Worm (Caenorhabditis elegans): ENCODE results near the gene C33C12.12.
A peak's percentile ranks its signal among the peaks of the same experiment; 100 is the strongest.

Gene C33C12.12

DNA sequence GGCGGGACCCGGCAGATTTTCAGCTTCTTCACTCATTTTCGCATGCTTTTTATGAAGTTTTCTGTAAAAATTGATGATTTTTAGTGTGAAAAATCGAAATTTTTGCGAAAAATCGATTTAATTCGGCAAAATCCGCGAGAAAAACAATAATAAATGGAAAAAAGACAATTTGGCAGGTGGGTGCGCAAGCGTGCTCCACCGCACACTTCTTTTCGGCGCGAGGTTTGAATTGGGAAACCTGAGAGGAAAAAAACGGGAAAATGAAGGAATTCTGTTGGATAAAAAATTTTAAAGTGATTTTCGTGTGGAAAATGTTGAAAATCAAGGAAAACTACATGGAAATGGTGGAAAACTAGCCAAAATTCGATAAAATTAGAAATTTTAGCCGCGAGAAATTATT lies 34.1 kb upstream of the C33C12.12 start, which contains the start of gene Y59C2A.2 (continued):
- TF ChIP-seq snpc-1.2 (GFP tag; IDR thresholded peaks at IDR 0.05) (no peak), duxl-1 (tag; optimal IDR thresholded peaks at IDR 0.05; ENCODE audit: poor library complexity) (no peak), pqm-1 (tag; optimal IDR thresholded peaks at IDR 0.05) (no peak), daf-19 (GFP tag; conservative IDR thresholded peaks at IDR 0.05) (no peak), ceh-62 (tag; optimal IDR thresholded peaks at IDR 0.05) (no peak), nhr-76 (tag; optimal IDR thresholded peaks at IDR 0.05) (no peak), dmd-8 (GFP tag; IDR thresholded peaks at IDR 0.05) (no peak), lin-38 (GFP tag; IDR thresholded peaks at IDR 0.05) (peak; percentile 92), daf-12 (tag; optimal IDR thresholded peaks at IDR 0.05) (no peak), lin-13 (GFP tag; optimal IDR thresholded peaks at IDR 0.05) (peak; percentile 11), mdt-29 (GFP tag; IDR thresholded peaks at IDR 0.05) (no peak), F44E2.7 (GFP tag; IDR thresholded peaks at IDR 0.05) (no peak), egl-43 (GFP tag; IDR thresholded peaks at IDR 0.05) (no peak), T26A8.4 (GFP tag; IDR thresholded peaks at IDR 0.05) (no peak), ama-1 (optimal IDR thresholded peaks at IDR 0.05) (no peak), snpc-4 (tag; optimal IDR thresholded peaks at IDR 0.05) (no peak), aha-1 (tag) (peak; percentile 49), lim-7 (GFP tag; IDR thresholded peaks at IDR 0.05) (no peak), dmd-6 (GFP tag; IDR thresholded peaks at IDR 0.05) (no peak), ztf-7 (tag; optimal IDR thresholded peaks at IDR 0.05) (no peak), unc-130 (GFP tag; optimal IDR thresholded peaks at IDR 0.05) (no peak), nhr-25 (tag; optimal IDR thresholded peaks at IDR 0.05; ENCODE audit: borderline replicate concordance, insufficient read depth) (no peak), mes-2 (tag; optimal IDR thresholded peaks at IDR 0.05; ENCODE audit: poor library complexity, severe bottlenecking) (peak; percentile 70), cey-2 (tag; optimal IDR thresholded peaks at IDR 0.05; ENCODE audit: borderline replicate concordance, insufficient read depth) (no peak), zfp-2 (tag; optimal IDR thresholded peaks at IDR 0.05) (no peak), jun-1 (tag; optimal IDR thresholded peaks at IDR 0.05) (no peak), lir-3 (tag; optimal IDR thresholded peaks at IDR 0.05) (no peak), fkh-10 (GFP tag; optimal IDR thresholded peaks at IDR 0.05) (peak; percentile 4), Y48G9A.11 (GFP tag; IDR thresholded peaks at IDR 0.05) (no peak), mxl-2 (GFP tag; conservative IDR thresholded peaks at IDR 0.05) (no peak), ceh-32 (tag; optimal IDR thresholded peaks at IDR 0.05; ENCODE audit: poor library complexity) (no peak), zfp-3 (GFP tag; conservative IDR thresholded peaks at IDR 0.05) (no peak), hlh-30 (tag; optimal IDR thresholded peaks at IDR 0.05; ENCODE audit: insufficient read depth) (peak; percentile 22), hif-1 (tag; optimal IDR thresholded peaks at IDR 0.05) (no peak), lsy-2 (tag; optimal IDR thresholded peaks at IDR 0.05) (peak in 1 of 2 experiments; percentile 67), T20F7.1 (GFP tag; optimal IDR thresholded peaks at IDR 0.05) (no peak), saeg-2 (GFP tag; IDR thresholded peaks at IDR 0.05) (no peak), F26F4.8 (GFP tag; conservative IDR thresholded peaks at IDR 0.05) (no peak), Y105C5A.15 (GFP tag; IDR thresholded peaks at IDR 0.05) (no peak), dve-1 (tag; optimal IDR thresholded peaks at IDR 0.05; ENCODE audit: insufficient read depth) (no peak), egl-27 (tag; optimal IDR thresholded peaks at IDR 0.05) (no peak), F10B5.3 (tag; optimal IDR thresholded peaks at IDR 0.05) (no peak), dpl-1 (GFP tag; optimal IDR thresholded peaks at IDR 0.05) (peak; percentile 87), fos-1 (tag; optimal IDR thresholded peaks at IDR 0.05) (no peak), ceh-82 (tag; optimal IDR thresholded peaks at IDR 0.05) (no peak), spr-3 (GFP tag; optimal IDR thresholded peaks at IDR 0.05) (no peak), vab-7 (GFP tag; IDR thresholded peaks at IDR 0.05) (no peak), rbr-2 (tag; optimal IDR thresholded peaks at IDR 0.05) (no peak)

All from whole organism, L4 larva.